Worm (Caenorhabditis elegans): ENCODE results near the gene ddo-3.

ddo-3 gene

DNA sequence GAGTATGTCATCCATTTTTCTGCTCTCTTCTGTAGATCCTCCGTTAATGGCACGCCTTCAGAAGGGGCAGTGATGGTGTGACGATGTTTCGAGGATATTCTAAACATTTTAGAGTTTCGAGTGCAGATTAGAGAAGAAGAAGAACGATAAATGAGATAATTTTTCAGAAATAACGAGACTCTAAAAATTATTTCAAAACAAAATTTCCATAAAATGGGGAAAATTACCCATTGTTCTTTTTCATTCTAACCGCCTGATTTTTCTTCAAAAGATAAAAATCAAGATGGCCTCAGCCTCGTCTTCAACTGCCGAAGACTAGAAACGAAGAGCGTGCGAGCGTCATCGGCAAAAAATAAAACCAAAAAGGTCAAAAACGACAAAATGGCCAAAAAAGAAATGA lies 13.4 kb downstream of the ddo-3 start, which contains the start of gene let-765:
TSS of gene let-765 (minus strand) at position 101 of the 400 bp plus-strand sequence.
- TF ChIP-seq nhr-111 (GFP tag; optimal IDR thresholded peaks at IDR 0.05), result no peak
- TF ChIP-seq Y75B8A.6 (GFP tag; IDR thresholded peaks at IDR 0.05), result no peak
- no peak for TF ChIP-seq lir-3 (tag; optimal IDR thresholded peaks at IDR 0.05)
- no peak for TF ChIP-seq hmg-1.1 (GFP tag; IDR thresholded peaks at IDR 0.05)
- TF ChIP-seq Y48G9A.11 (GFP tag; IDR thresholded peaks at IDR 0.05), result no peak
- no peak for TF ChIP-seq D1046.2 (GFP tag; IDR thresholded peaks at IDR 0.05)
- TF ChIP-seq fkh-10 (GFP tag; optimal IDR thresholded peaks at IDR 0.05), result no peak
- TF ChIP-seq nhr-25 (tag; optimal IDR thresholded peaks at IDR 0.05; ENCODE audit: borderline replicate concordance, insufficient read depth), result no peak
- no peak for TF ChIP-seq daf-19 (GFP tag; conservative IDR thresholded peaks at IDR 0.05)
- no peak for TF ChIP-seq lim-7 (GFP tag; IDR thresholded peaks at IDR 0.05)
- TF ChIP-seq dmd-6 (GFP tag; IDR thresholded peaks at IDR 0.05), result no peak
- TF ChIP-seq egl-43 (GFP tag; IDR thresholded peaks at IDR 0.05), result no peak
- no peak for TF ChIP-seq T20F7.1 (GFP tag; optimal IDR thresholded peaks at IDR 0.05)
- TF ChIP-seq lin-1 (GFP tag; IDR thresholded peaks at IDR 0.05), result no peak
- no peak for TF ChIP-seq mdl-1 (tag; optimal IDR thresholded peaks at IDR 0.05)
- TF ChIP-seq aly-2 (tag; optimal IDR thresholded peaks at IDR 0.05), result no peak

DNA sequence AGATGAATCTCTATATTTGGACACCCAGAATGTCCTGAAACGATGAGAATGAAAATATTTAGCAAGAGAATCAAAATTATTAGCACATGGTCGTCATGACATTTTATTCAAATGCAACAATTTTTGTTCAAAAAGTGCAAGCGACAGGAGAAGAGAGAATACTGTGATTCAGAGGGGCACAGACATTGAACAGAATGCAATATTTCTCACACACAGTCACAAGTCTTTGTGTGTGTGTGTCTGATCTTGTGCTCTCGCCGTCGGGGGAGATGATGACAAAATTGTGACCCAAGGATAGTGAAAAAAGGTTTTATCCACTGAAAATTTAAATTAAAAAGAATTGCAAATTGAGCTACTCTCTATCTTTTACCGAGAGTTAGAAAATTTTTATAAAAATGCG lies 15.5 kb downstream of the ddo-3 start:
- no peak for TF ChIP-seq hlh-11 (tag; optimal IDR thresholded peaks at IDR 0.05)
- no peak for TF ChIP-seq snpc-4 (tag; optimal IDR thresholded peaks at IDR 0.05)
- TF ChIP-seq dve-1 (tag; optimal IDR thresholded peaks at IDR 0.05; ENCODE audit: insufficient read depth), result peak; percentile 26
- TF ChIP-seq nhr-6 (tag; optimal IDR thresholded peaks at IDR 0.05), result peak; percentile 37
- no peak for TF ChIP-seq ces-1 (GFP tag; optimal IDR thresholded peaks at IDR 0.05)
- TF ChIP-seq dmd-6 (GFP tag; IDR thresholded peaks at IDR 0.05), result no peak
- TF ChIP-seq Y48G9A.11 (GFP tag; IDR thresholded peaks at IDR 0.05), result no peak
- TF ChIP-seq hmg-1.1 (GFP tag; IDR thresholded peaks at IDR 0.05), result no peak
- peak; percentile 82 for TF ChIP-seq hlh-30 (tag; optimal IDR thresholded peaks at IDR 0.05; ENCODE audit: insufficient read depth)
- no peak for TF ChIP-seq dmd-8 (GFP tag; IDR thresholded peaks at IDR 0.05)
- 0 out of 2 replicates have a peak, but pooled peaks have one; percentile 28 for TF ChIP-seq nhr-42 (GFP tag; IDR thresholded peaks at IDR 0.05)
- TF ChIP-seq ceh-20 (GFP tag; IDR thresholded peaks at IDR 0.05), result no peak
- TF ChIP-seq egl-43 (GFP tag; IDR thresholded peaks at IDR 0.05), result no peak
- TF ChIP-seq lin-39 (tag; optimal IDR thresholded peaks at IDR 0.05), result no peak
- no peak for TF ChIP-seq ceh-28 (tag; optimal IDR thresholded peaks at IDR 0.05)
- no peak for TF ChIP-seq lin-38 (GFP tag; IDR thresholded peaks at IDR 0.05)
- no peak for TF ChIP-seq nhr-76 (tag; optimal IDR thresholded peaks at IDR 0.05)

DNA sequence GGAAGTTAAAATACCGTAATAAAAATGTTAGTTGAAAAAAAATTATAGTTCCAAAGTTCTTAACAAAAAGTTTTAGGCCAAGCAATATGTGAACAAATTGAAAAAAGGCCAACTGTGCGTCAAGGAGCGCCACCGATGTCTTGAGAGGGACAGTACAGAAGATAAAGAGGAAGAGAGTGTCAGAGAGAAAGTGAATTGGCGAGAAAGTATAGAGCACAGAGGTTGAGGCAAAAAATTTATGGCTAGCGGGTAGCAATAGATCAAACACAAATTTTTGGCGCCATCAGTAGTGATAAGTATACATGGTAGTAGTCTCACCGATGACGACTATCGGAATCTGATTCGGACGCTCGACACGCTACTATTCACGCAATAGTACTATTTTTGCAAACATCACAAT lies 16.7 kb downstream of the ddo-3 start:
- TF ChIP-seq nhr-42 (GFP tag; IDR thresholded peaks at IDR 0.05) (no peak), duxl-1 (tag; optimal IDR thresholded peaks at IDR 0.05; ENCODE audit: poor library complexity) (no peak), lsy-2 (tag; optimal IDR thresholded peaks at IDR 0.05) (peak in 1 of 2 experiments; percentile 19), hif-1 (tag; optimal IDR thresholded peaks at IDR 0.05) (peak in 1 of 2 experiments; percentile 2), dve-1 (tag; optimal IDR thresholded peaks at IDR 0.05; ENCODE audit: insufficient read depth) (peak; percentile 43), snpc-4 (tag; optimal IDR thresholded peaks at IDR 0.05) (no peak), pqm-1 (tag; optimal IDR thresholded peaks at IDR 0.05) (peak; percentile 39), hlh-11 (tag; optimal IDR thresholded peaks at IDR 0.05) (peak; percentile 53), lin-15B (tag; optimal IDR thresholded peaks at IDR 0.05) (no peak), lin-38 (GFP tag; IDR thresholded peaks at IDR 0.05) (no peak), nhr-28 (tag; optimal IDR thresholded peaks at IDR 0.05) (peak; percentile 46), daf-16 (GFP tag; optimal IDR thresholded peaks at IDR 0.05) (no peak), daf-16 (tag; optimal IDR thresholded peaks at IDR 0.05) (peak; percentile 5), nhr-77 (tag; optimal IDR thresholded peaks at IDR 0.05) (no peak), Y5F2A.4 (GFP tag; optimal IDR thresholded peaks at IDR 0.05) (no peak), dmd-8 (GFP tag; IDR thresholded peaks at IDR 0.05) (0 out of 2 replicates have a peak, but pooled peaks have one; percentile 11), nhr-48 (tag; optimal IDR thresholded peaks at IDR 0.05) (no peak), egl-27 (tag; optimal IDR thresholded peaks at IDR 0.05) (no peak), ceh-82 (tag; optimal IDR thresholded peaks at IDR 0.05) (no peak), ceh-44 (GFP tag; IDR thresholded peaks at IDR 0.05) (no peak), attf-4 (tag; optimal IDR thresholded peaks at IDR 0.05) (no peak), daf-12 (tag; optimal IDR thresholded peaks at IDR 0.05) (no peak), mep-1 (tag; optimal IDR thresholded peaks at IDR 0.05) (peak; percentile 14), dpl-1 (GFP tag; optimal IDR thresholded peaks at IDR 0.05) (peak; percentile 20), mes-2 (tag; optimal IDR thresholded peaks at IDR 0.05; ENCODE audit: poor library complexity, severe bottlenecking) (peak; percentile 58)

Data from whole organism, L4 larva.